Fruit fly (Drosophila melanogaster) whole organism, embryonic: Measurements from ENCODE around the gene ball.

ENCODE experiments used
- ATbp ChIP-seq: fragments of 200-800 bp; sonication (Bioruptor generic); optimal IDR thresholded peaks from 2 replicates; lab custom pipeline; 2017; ENCODE audit warnings: missing biosample characterization, mild to moderate bottlenecking, missing genetic modification characterization, missing genetic modification reagents
- Aef1 ChIP-seq: fragments of 200-800 bp; sonication (Bioruptor generic); IDR thresholded peaks from 3 replicates; pipeline ENCODE4 v1.3.6; 2022; ENCODE audit warnings: missing biosample characterization, missing genetic modification characterization
- Awh ChIP-seq: fragments of 200-800 bp; sonication (Bioruptor generic); IDR thresholded peaks from 2 replicates; pipeline ENCODE4, ENCODE4 v1.3.6; 2022; ENCODE audit warnings: missing biosample characterization, missing genetic modification characterization
- CG1024 ChIP-seq: fragments of 200-800 bp; sonication (Bioruptor generic); IDR thresholded peaks from 2 replicates; pipeline ENCODE4 v1.3.6; 2022; ENCODE audit warnings: missing biosample characterization, missing genetic modification characterization
- CG10274 ChIP-seq: fragments of 200-800 bp; sonication (Bioruptor generic); optimal IDR thresholded peaks from 3 replicates; lab custom pipeline; 2017; ENCODE audit warnings: missing biosample characterization, mild to moderate bottlenecking, missing genetic modification characterization
- CG10543 ChIP-seq: fragments of 200-800 bp; sonication (Bioruptor generic); optimal IDR thresholded peaks from 3 replicates; lab custom pipeline; 2017; ENCODE audit warnings: missing biosample characterization, mild to moderate bottlenecking, missing genetic modification characterization, moderate library complexity
- CG11723 ChIP-seq: fragments of 200-800 bp; sonication (Bioruptor generic); optimal IDR thresholded peaks from 2 replicates; lab custom pipeline; 2017; ENCODE audit warnings: missing biosample characterization, mild to moderate bottlenecking, missing genetic modification characterization
- CG1529 ChIP-seq: fragments of 200-800 bp; sonication (Bioruptor generic); optimal IDR thresholded peaks from 3 replicates; lab custom pipeline; 2018; ENCODE audit warnings: missing biosample characterization, missing genetic modification characterization
- CG1647 ChIP-seq: fragments of 200-800 bp; sonication (Bioruptor generic); optimal IDR thresholded peaks from 3 replicates; lab custom pipeline; 2016; ENCODE audit warnings: missing biosample characterization, missing genetic modification characterization
- CG1832 ChIP-seq: fragments of 200-800 bp; sonication (Bioruptor generic); optimal IDR thresholded peaks from 2 replicates; lab custom pipeline; 2017; ENCODE audit warnings: missing biosample characterization, mild to moderate bottlenecking, missing genetic modification characterization, inconsistent platforms
- CG18619 ChIP-seq: fragments of 200-800 bp; sonication (Bioruptor generic); optimal IDR thresholded peaks from 3 replicates; lab custom pipeline; 2017; ENCODE audit warnings: missing biosample characterization, mild to moderate bottlenecking, missing genetic modification characterization
- CG31388 ChIP-seq: fragments of 200-800 bp; sonication (Bioruptor generic); optimal IDR thresholded peaks from 2 replicates; lab custom pipeline; 2016; ENCODE audit warnings: missing biosample characterization, missing genetic modification characterization
- CG33213 ChIP-seq: fragments of 200-800 bp; sonication (Bioruptor generic); optimal IDR thresholded peaks from 3 replicates; lab custom pipeline; 2016; ENCODE audit warnings: missing biosample characterization, missing genetic modification characterization
- CG3995 ChIP-seq: fragments of 200-800 bp; sonication (Bioruptor generic); optimal IDR thresholded peaks from 3 replicates; lab custom pipeline; 2016; ENCODE audit warnings: missing biosample characterization, missing genetic modification characterization
- CG7987 ChIP-seq: fragments of 200-800 bp; sonication (Bioruptor generic); optimal IDR thresholded peaks from 2 replicates; lab custom pipeline; 2018; ENCODE audit warnings: missing biosample characterization, mild to moderate bottlenecking, missing genetic modification characterization, moderate library complexity
- CG8281 ChIP-seq: fragments of 200-800 bp; sonication (Bioruptor generic); optimal IDR thresholded peaks from 2 replicates; lab custom pipeline; 2018; ENCODE audit warnings: missing biosample characterization, mild to moderate bottlenecking, missing genetic modification characterization, moderate library complexity
- CG8359 ChIP-seq: fragments of 200-800 bp; sonication (Bioruptor generic); optimal IDR thresholded peaks from 2 replicates; lab custom pipeline; 2017; ENCODE audit warnings: missing biosample characterization, mild to moderate bottlenecking, missing genetic modification characterization, borderline replicate concordance
- Deaf1 ChIP-seq: fragments of 200-800 bp; optimal IDR thresholded peaks from 3 replicates; lab custom pipeline; 2019; ENCODE audit warnings: missing biosample characterization, mild to moderate bottlenecking, missing genetic modification characterization, moderate library complexity
- Dfd ChIP-seq, 2 experiments: fragments of >200 bp; optimal IDR thresholded peaks; 2 replicates each; lab custom pipeline; 2017; ENCODE audit warnings: missing biosample characterization in 2 of 2, missing genetic modification characterization in 2 of 2
- Drgx ChIP-seq: fragments of 200-800 bp; sonication (Bioruptor generic); IDR thresholded peaks from 2 replicates; pipeline ENCODE4 v1.3.6; 2022; ENCODE audit warnings: missing biosample characterization, missing genetic modification characterization
- Fer1 ChIP-seq: fragments of 200-800 bp; sonication (Bioruptor generic); optimal IDR thresholded peaks from 2 replicates; lab custom pipeline; 2017; ENCODE audit warnings: missing biosample characterization, mild to moderate bottlenecking, missing genetic modification characterization
- H2.0 ChIP-seq: fragments of 200-800 bp; sonication (Bioruptor generic); IDR thresholded peaks from 2 replicates; pipeline ENCODE4 v1.3.6; 2022; ENCODE audit warnings: missing biosample characterization, missing genetic modification characterization
- HLH3B ChIP-seq: fragments of 200-800 bp; sonication (Bioruptor generic); IDR thresholded peaks from 2 replicates; pipeline ENCODE4 v1.3.6; 2022; ENCODE audit warnings: missing biosample characterization, missing genetic modification characterization
- HLH54F ChIP-seq: fragments of 200-800 bp; sonication (Bioruptor generic); optimal IDR thresholded peaks from 3 replicates; lab custom pipeline; 2016; ENCODE audit warnings: missing biosample characterization, missing genetic modification characterization
- Hr51 ChIP-seq, 2 experiments: fragments of 200-800 bp; sonication (Bioruptor generic); optimal IDR thresholded peaks; 2 replicates in 1 of 2; 3 replicates in 1 of 2; lab custom pipeline; 2016 to 2018; ENCODE audit warnings: missing biosample characterization in 2 of 2, missing genetic modification characterization in 2 of 2, mild to moderate bottlenecking in 1 of 2, moderate library complexity in 1 of 2
- Lpt ChIP-seq: fragments of >200 bp; optimal IDR thresholded peaks from 2 replicates; lab custom pipeline; 2018; ENCODE audit warnings: missing biosample characterization, missing genetic modification characterization
- Meics ChIP-seq: fragments of 200-800 bp; sonication (Bioruptor generic); optimal IDR thresholded peaks from 2 replicates; lab custom pipeline; 2017; ENCODE audit warnings: missing biosample characterization, mild to moderate bottlenecking, missing genetic modification characterization
- Myb ChIP-seq: fragments of 200-800 bp; sonication (Bioruptor generic); optimal IDR thresholded peaks from 2 replicates; lab custom pipeline; 2016; ENCODE audit warnings: missing biosample characterization, missing genetic modification characterization
- NFAT ChIP-seq: fragments of 200-800 bp; sonication (Bioruptor generic); IDR thresholded peaks from 2 replicates; pipeline ENCODE4 v1.3.6; 2022; ENCODE audit warnings: missing biosample characterization, missing genetic modification characterization
- Pdp1 ChIP-seq, 2 experiments: fragments of 200-800 bp; sonication (Bioruptor generic); optimal IDR thresholded peaks; 3 replicates each; lab custom pipeline; 2016; ENCODE audit warnings: missing biosample characterization in 2 of 2, missing genetic modification characterization in 2 of 2, mild to moderate bottlenecking in 1 of 2, moderate library complexity in 1 of 2
- aop ChIP-seq: fragments of 200-800 bp; sonication (Bioruptor generic); IDR thresholded peaks from 2 replicates; pipeline ENCODE4 v1.3.6; 2022; ENCODE audit warnings: missing biosample characterization, missing genetic modification characterization
- bsh ChIP-seq, 2 experiments: fragments of 200-800 bp; sonication (Bioruptor generic); optimal IDR thresholded peaks; 2 replicates each; lab custom pipeline; 2017 to 2018; ENCODE audit warnings: mild to moderate bottlenecking in 2 of 2, missing biosample characterization in 2 of 2, missing genetic modification characterization in 2 of 2, moderate library complexity in 1 of 2
- cad ChIP-seq: fragments of >200 bp; optimal IDR thresholded peaks from 2 replicates; lab custom pipeline; 2017; ENCODE audit warnings: missing biosample characterization, missing genetic modification characterization
- cas ChIP-seq: fragments of 200-800 bp; sonication (Bioruptor generic); IDR thresholded peaks from 2 replicates; pipeline ENCODE4 v1.3.6; 2022; ENCODE audit warnings: missing biosample characterization, missing genetic modification characterization
- chn ChIP-seq: fragments of 200-800 bp; sonication (Bioruptor generic); optimal IDR thresholded peaks from 2 replicates; lab custom pipeline; 2016; ENCODE audit warnings: missing biosample characterization, missing genetic modification characterization
- ci ChIP-seq: fragments of 200-800 bp; sonication (Bioruptor generic); IDR thresholded peaks from 3 replicates; pipeline ENCODE4 v1.3.6; 2022; ENCODE audit warnings: missing biosample characterization, missing genetic modification characterization
- crp ChIP-seq, 2 experiments: fragments of 200-800 bp; sonication (Bioruptor generic); optimal IDR thresholded peaks; 2 replicates in 1 of 2; 3 replicates in 1 of 2; lab custom pipeline; 2017; ENCODE audit warnings: missing biosample characterization in 2 of 2, missing genetic modification characterization in 2 of 2, mild to moderate bottlenecking in 1 of 2, moderate library complexity in 1 of 2
- danr ChIP-seq: fragments of 200-800 bp; sonication (Bioruptor generic); IDR thresholded peaks from 2 replicates; pipeline ENCODE4 v1.3.6; 2022; ENCODE audit warnings: missing biosample characterization, missing genetic modification characterization
- ewg ChIP-seq: fragments of 200-800 bp; sonication (Bioruptor generic); optimal IDR thresholded peaks from 3 replicates; lab custom pipeline; 2017; ENCODE audit warnings: mild to moderate bottlenecking, missing biosample characterization, missing genetic modification reagents, missing genetic modification characterization
- lbe ChIP-seq: fragments of 200-800 bp; sonication (Bioruptor generic); optimal IDR thresholded peaks from 2 replicates; lab custom pipeline; 2016; ENCODE audit warnings: missing biosample characterization, mild to moderate bottlenecking, missing genetic modification characterization
- nmo ChIP-seq: fragments of 200-800 bp; sonication (Bioruptor generic); optimal IDR thresholded peaks from 2 replicates; lab custom pipeline; 2018; ENCODE audit warnings: missing biosample characterization, mild to moderate bottlenecking, missing genetic modification characterization, moderate library complexity
- pum ChIP-seq: fragments of 200-800 bp; sonication (Bioruptor generic); optimal IDR thresholded peaks from 2 replicates; lab custom pipeline; 2016; ENCODE audit warnings: missing biosample characterization, missing genetic modification characterization
- rib ChIP-seq: fragments of 200-800 bp; sonication (Bioruptor generic); IDR thresholded peaks from 2 replicates; pipeline ENCODE4 v1.3.6; 2022; ENCODE audit warnings: missing biosample characterization, missing genetic modification characterization
- run ChIP-seq: fragments of 200-800 bp; sonication (Bioruptor generic); optimal IDR thresholded peaks from 3 replicates; lab custom pipeline; 2018; ENCODE audit warnings: missing biosample characterization, mild to moderate bottlenecking, missing genetic modification characterization
- salm ChIP-seq: fragments of 200-800 bp; sonication (Bioruptor generic); optimal IDR thresholded peaks from 2 replicates; lab custom pipeline; 2018; ENCODE audit warnings: missing biosample characterization, mild to moderate bottlenecking, missing genetic modification characterization
- sens-2 ChIP-seq: fragments of 200-800 bp; sonication (Bioruptor generic); IDR thresholded peaks from 2 replicates; pipeline ENCODE4 v1.3.6; 2022; ENCODE audit warnings: missing biosample characterization, missing genetic modification characterization
- sima ChIP-seq: fragments of 200-800 bp; sonication (Bioruptor generic); optimal IDR thresholded peaks from 2 replicates; lab custom pipeline; 2016; ENCODE audit warnings: missing biosample characterization, missing genetic modification characterization
- stc ChIP-seq: fragments of 200-800 bp; sonication (Bioruptor generic); IDR thresholded peaks from 2 replicates; pipeline ENCODE4 v1.3.6; 2022; ENCODE audit warnings: missing biosample characterization, missing genetic modification characterization
- toy ChIP-seq: fragments of 200-800 bp; sonication (Bioruptor generic); IDR thresholded peaks from 2 replicates; pipeline ENCODE4 v1.3.6; 2022; ENCODE audit warnings: missing biosample characterization, missing genetic modification characterization
- vvl ChIP-seq: fragments of 200-800 bp; sonication (Bioruptor generic); IDR thresholded peaks from 2 replicates; pipeline ENCODE4 v1.3.6; 2022; ENCODE audit warnings: missing biosample characterization, missing genetic modification characterization
- wdn ChIP-seq: fragments of 200-800 bp; sonication (Bioruptor generic); IDR thresholded peaks from 2 replicates; pipeline ENCODE4 v1.3.6; 2022; ENCODE audit warnings: missing biosample characterization, missing genetic modification characterization
- zfh1 ChIP-seq: fragments of 200-800 bp; sonication (Bioruptor generic); IDR thresholded peaks from 3 replicates; pipeline ENCODE4 v1.3.6; 2022; ENCODE audit warnings: missing biosample characterization, missing genetic modification characterization

Gene ball

DNA sequence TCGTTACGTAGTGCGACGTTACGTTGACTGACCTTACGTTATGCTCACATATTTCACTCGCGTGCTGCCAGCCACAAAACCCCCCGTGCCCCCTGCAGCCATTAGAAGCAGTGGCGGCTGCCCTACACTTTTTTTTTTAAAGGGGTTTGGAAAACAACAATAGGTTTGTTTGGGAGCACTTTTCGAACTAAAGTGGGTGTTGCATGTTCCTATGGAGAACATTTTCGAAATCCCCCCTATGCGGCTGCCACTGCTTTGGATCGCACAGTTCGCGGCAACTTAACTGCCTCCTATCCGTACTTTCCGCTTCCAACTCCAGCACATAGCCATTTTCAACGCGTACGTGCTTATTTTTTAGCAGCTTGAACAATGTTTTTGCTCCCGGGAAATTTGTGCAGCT lies 12.9 kb downstream of the ball start (continued):
- TF ChIP-seq H2.0 (GFP tag; lab: Robert Waterston, UW) (peak; percentile 28; the same call in 1 of the 2 replicates), ewg (no peak), salm (tag; lab: Kevin White, UChicago) (no peak), Dfd (GFP tag; optimal IDR thresholded peaks at IDR 0.05; lab: Kevin White, UChicago) (no peak), wdn (no peak), aop (GFP tag; lab: Robert Waterston, UW) (no peak), CG8359 (GFP tag; lab: Kevin White, UChicago) (no peak), CG1647 (GFP tag; lab: Kevin White, UChicago) (no peak), CG10274 (GFP tag; lab: Kevin White, UChicago) (no peak), Lpt (GFP tag; lab: Kevin White, UChicago) (no peak), Fer1 (no peak), HLH3B (0 out of 2 replicates have a peak, but pooled peaks have one; percentile 27), CG10543 (no peak), bsh (GFP tag; optimal IDR thresholded peaks at IDR 0.05; lab: Kevin White, UChicago) (peak in 1 of 2 experiments; percentile 1), vvl (GFP tag; lab: Robert Waterston, UW) (peak; percentile 51), Myb (no peak), crp (GFP tag; optimal IDR thresholded peaks at IDR 0.05; lab: Kevin White, UChicago) (no peak), CG8281 (no peak), ATbp (GFP tag; lab: Kevin White, UChicago) (no peak), nmo (no peak), CG33213 (no peak), CG11723 (GFP tag; lab: Kevin White, UChicago) (no peak), Deaf1 (no peak), HLH54F (GFP tag; lab: Kevin White, UChicago) (peak; percentile 12), chn (peak; percentile 17), Meics (peak; percentile 21), zfh1 (peak; percentile 55; the same call in 2 of the 3 replicates), ci (GFP tag; lab: Robert Waterston, UW) (peak; percentile 60; the same call in 1 of the 3 replicates), CG1529 (GFP tag; lab: Kevin White, UChicago) (no peak), stc (GFP tag; lab: Robert Waterston, UW) (no peak), sima (no peak), danr (GFP tag; lab: Robert Waterston, UW) (no peak), cad (no peak), sens-2 (no peak), CG1024 (GFP tag; lab: Robert Waterston, UW) (no peak), toy (GFP tag; lab: Robert Waterston, UW) (no peak), lbe (GFP tag; lab: Kevin White, UChicago) (no peak), run (tag; lab: Kevin White, UChicago) (no peak), CG18619 (no peak), rib (GFP tag; lab: Robert Waterston, UW) (no peak), CG31388 (GFP tag; lab: Kevin White, UChicago) (no peak), Drgx (GFP tag; lab: Robert Waterston, UW) (0 out of 2 replicates have a peak, but pooled peaks have one; percentile 33), pum (no peak), CG3995 (GFP tag; lab: Kevin White, UChicago) (no peak), CG1832 (GFP tag; lab: Kevin White, UChicago) (no peak), CG7987 (GFP tag; lab: Kevin White, UChicago) (no peak), Aef1 (GFP tag; lab: Robert Waterston, UW) (0 out of 3 replicates have a peak, but pooled peaks have one; percentile 15), Awh (GFP tag; lab: Robert Waterston, UW) (no peak), NFAT (GFP tag; lab: Robert Waterston, UW) (peak; percentile 28; the same call in 1 of the 2 replicates), Hr51 (GFP tag; optimal IDR thresholded peaks at IDR 0.05; lab: Kevin White, UChicago) (peak in 1 of 2 experiments; percentile 5), Pdp1 (GFP tag; optimal IDR thresholded peaks at IDR 0.05; lab: Kevin White, UChicago) (no peak), cas (no peak)
